Worm (Caenorhabditis elegans) whole organism, L3 larva: ENCODE results near the gene alg-1.

ENCODE experiments used
- R02D3.7 ChIP-seq: fragments of 150-350 bp; optimal IDR thresholded peaks from 2 replicates; lab custom pipeline; 2014; ENCODE audit warnings: missing biosample characterization, missing genetic modification characterization
- ama-1 ChIP-seq: fragments of 150-350 bp; optimal IDR thresholded peaks from 2 replicates; lab custom pipeline; 2018
- egl-27 ChIP-seq: sonication (generic microtip); optimal IDR thresholded peaks from 4 replicates; lab custom pipeline; 2017; ENCODE audit warnings: missing biosample characterization, missing genetic modification reagents, missing genetic modification characterization
- elt-2 ChIP-seq: sonication (generic microtip); optimal IDR thresholded peaks from 2 replicates; lab custom pipeline; 2016; ENCODE audit warnings: missing genetic modification reagents, mild to moderate bottlenecking, missing genetic modification characterization, missing compliant biosample characterization
- elt-3 ChIP-seq, 3 experiments: fragments of 150-350 bp in 1 of 3; sonication (generic microtip) in 2 of 3; optimal IDR thresholded peaks; 2 replicates in 2 of 3; 4 replicates in 1 of 3; lab custom pipeline; 2014 to 2017; ENCODE audit warnings: missing biosample characterization in 3 of 3, missing genetic modification characterization in 3 of 3
- fkh-2 ChIP-seq: fragments of 150-350 bp; optimal IDR thresholded peaks from 2 replicates; lab custom pipeline; 2014; ENCODE audit warnings: missing biosample characterization, missing genetic modification reagents, missing genetic modification characterization
- nhr-25 ChIP-seq: sonication (generic microtip); optimal IDR thresholded peaks from 2 replicates; lab custom pipeline; 2017; ENCODE audit warnings: missing biosample characterization, missing genetic modification characterization
- nhr-76 ChIP-seq: fragments of 150-350 bp; sonication (generic microtip); optimal IDR thresholded peaks from 5 replicates; lab custom pipeline; 2014; ENCODE audit warnings: missing biosample characterization, missing genetic modification characterization
- nhr-77 ChIP-seq: fragments of 150-350 bp; optimal IDR thresholded peaks from 2 replicates; lab custom pipeline; 2014; ENCODE audit warnings: missing biosample characterization, missing genetic modification characterization
- pha-4 ChIP-seq: fragments of 150-350 bp; optimal IDR thresholded peaks from 2 replicates; lab custom pipeline; 2014; ENCODE audit warnings: missing biosample characterization, missing genetic modification reagents, missing genetic modification characterization
- skn-1 ChIP-seq: fragments of 150-350 bp; optimal IDR thresholded peaks from 2 replicates; lab custom pipeline; 2014; ENCODE audit warnings: missing biosample characterization, missing genetic modification characterization
- unc-62 ChIP-seq: fragments of 150-350 bp; sonication (generic microtip); optimal IDR thresholded peaks from 4 replicates; lab custom pipeline; 2014; ENCODE audit warnings: missing biosample characterization, missing genetic modification reagents, missing genetic modification characterization
- ztf-11 ChIP-seq: fragments of 150-350 bp; optimal IDR thresholded peaks from 2 replicates; lab custom pipeline; 2014; ENCODE audit warnings: missing biosample characterization, missing genetic modification characterization

- TF ChIP-seq R02D3.7 (tag; lab: Kevin White, UChicago), result no peak
- TF ChIP-seq elt-2 (tag; lab: Kevin White, UChicago), result no peak
- TF ChIP-seq nhr-77, result no peak
- no peak for TF ChIP-seq nhr-76
- TF ChIP-seq pha-4, result no peak
- TF ChIP-seq ama-1 (lab: Kevin White, UChicago), result no peak
- no peak for TF ChIP-seq elt-3 (tag; optimal IDR thresholded peaks at IDR 0.05; lab: Kevin White, UChicago)
- TF ChIP-seq unc-62 (GFP tag; lab: Kevin White, UChicago), result no peak
- TF ChIP-seq skn-1 (tag; lab: Kevin White, UChicago), result peak; percentile 97
- TF ChIP-seq egl-27, result no peak
- no peak for TF ChIP-seq nhr-25 (tag; lab: Kevin White, UChicago)
- TF ChIP-seq ztf-11 (tag; lab: Kevin White, UChicago), result no peak
- no peak for TF ChIP-seq fkh-2 (tag; lab: Kevin White, UChicago)
Measured at ce11 chrX:13928532-13928931, 20.4 kb upstream of the alg-1 start.
